Worm (Caenorhabditis elegans): Measurements from ENCODE around the gene T21D12.11.
"Not testable (repeated sequence)": the region's sequence is repeated elsewhere in the genome, so short reads cannot be mapped to it uniquely, and the experiment has no call there.

- TF ChIP-seq lin-39 (tag; optimal IDR thresholded peaks at IDR 0.05); dpl-1 (GFP tag; optimal IDR thresholded peaks at IDR 0.05); nhr-111 (GFP tag; optimal IDR thresholded peaks at IDR 0.05); nhr-6 (tag; optimal IDR thresholded peaks at IDR 0.05); jun-1 (tag; optimal IDR thresholded peaks at IDR 0.05); spr-3 (GFP tag; optimal IDR thresholded peaks at IDR 0.05); nhr-11 (tag; optimal IDR thresholded peaks at IDR 0.05); lin-13 (GFP tag; optimal IDR thresholded peaks at IDR 0.05); mes-2 (tag; optimal IDR thresholded peaks at IDR 0.05; ENCODE audit: poor library complexity, severe bottlenecking); zfp-3 (GFP tag; conservative IDR thresholded peaks at IDR 0.05); ztf-11 (tag; optimal IDR thresholded peaks at IDR 0.05): not testable (repeated sequence)
These were observed 12.0 kb downstream of the T21D12.11 start for ce11 chrIV:281247-281646.
